Fruit fly (Drosophila melanogaster) Kc167 (cell line): ENCODE results near the gene CG11381.

Experiments
- Myc ChIP-seq: fragments of >200 bp; optimal IDR thresholded peaks from 2 replicates; lab custom pipeline; 2017; ENCODE audit warnings: missing external identifiers
- Sin3A ChIP-seq: fragments of >200 bp; optimal IDR thresholded peaks from 2 replicates; lab custom pipeline; 2018; ENCODE audit warnings: missing external identifiers
- insv ChIP-seq: fragments of >200 bp; optimal IDR thresholded peaks from 3 replicates; lab custom pipeline; 2018; ENCODE audit warnings: missing external identifiers
- psq ChIP-seq: fragments of >200 bp; optimal IDR thresholded peaks from 2 replicates; lab custom pipeline; 2017; ENCODE audit warnings: missing external identifiers
- ttk ChIP-seq: sonication (Bioruptor generic); optimal IDR thresholded peaks from 2 replicates; lab custom pipeline; 2017; ENCODE audit warnings: missing external identifiers

- TF ChIP-seq psq (lab: Kevin White, UChicago): no peak
- TF ChIP-seq Myc: no peak
- no peak for TF ChIP-seq Sin3A (lab: Kevin White, UChicago)
- TF ChIP-seq ttk (lab: Kevin White, UChicago): no peak
- no peak for TF ChIP-seq insv (lab: Kevin White, UChicago)
These were observed 45.2 kb downstream of the CG11381 start for dm6 chrX:1248735-1249134.
